Worm (Caenorhabditis elegans): ENCODE results near the gene srbc-55.

DNA sequence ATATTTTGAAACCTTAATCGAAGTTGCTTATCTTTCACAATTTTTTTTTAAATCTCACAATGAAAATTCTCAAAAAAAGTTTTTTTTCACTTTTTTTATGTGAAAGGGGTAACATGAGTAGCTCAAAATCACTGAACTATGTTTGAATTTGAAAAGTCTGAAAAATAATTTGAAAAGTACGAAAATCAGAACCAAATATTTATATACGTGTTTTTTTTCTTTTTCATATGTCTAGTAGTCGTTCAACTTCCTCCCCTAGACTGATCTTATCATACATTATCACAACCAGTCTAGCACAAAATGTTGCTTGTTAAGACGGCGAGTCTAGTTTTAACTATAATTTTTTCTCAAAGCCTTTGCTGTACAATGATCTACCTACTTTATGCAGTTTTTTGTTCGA lies 8.4 kb downstream of the srbc-55 start, which contains the start of gene srbc-49:
- TF ChIP-seq tbx-11 (GFP tag; IDR thresholded peaks at IDR 0.05) (no peak), F13C5.2 (tag; optimal IDR thresholded peaks at IDR 0.05) (no peak), pes-1 (GFP tag; IDR thresholded peaks at IDR 0.05) (no peak), ama-1 (optimal IDR thresholded peaks at IDR 0.05) (no peak), sea-1 (GFP tag; conservative IDR thresholded peaks at IDR 0.05) (no peak), hmbx-1 (tag; optimal IDR thresholded peaks at IDR 0.05) (no peak), scrt-1 (GFP tag; IDR thresholded peaks at IDR 0.05) (no peak), ceh-36 (tag; optimal IDR thresholded peaks at IDR 0.05) (no peak), aly-1 (tag; optimal IDR thresholded peaks at IDR 0.05) (no peak), flt-1 (GFP tag; IDR thresholded peaks at IDR 0.05) (no peak)

Measured in whole organism, early embryonic.